Worm (Caenorhabditis elegans): ENCODE results near the gene Y116F11A.1.

DNA sequence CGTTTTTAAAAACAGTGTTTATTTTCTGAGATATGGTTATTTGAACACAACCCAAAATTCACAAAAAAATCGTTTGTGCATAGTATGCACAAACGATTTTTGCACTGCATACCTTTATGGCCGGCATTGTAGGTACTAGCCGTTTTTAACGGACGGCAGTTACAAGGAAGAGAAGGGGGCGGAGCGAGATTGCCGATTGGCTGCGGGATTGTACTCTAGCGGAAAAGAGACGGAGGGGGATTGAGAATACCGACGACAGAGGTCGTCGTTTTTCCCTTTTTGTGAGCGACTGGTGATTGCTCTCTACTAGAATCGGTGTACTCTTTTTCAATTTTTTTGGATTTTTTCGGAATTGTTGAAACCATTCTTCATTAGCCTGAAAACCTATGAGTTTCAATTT, 37.3 kb downstream of the Y116F11A.1 start:
- no peak for TF ChIP-seq him-1 (tag; optimal IDR thresholded peaks at IDR 0.05)
- TF ChIP-seq W03F9.2 (tag; optimal IDR thresholded peaks at IDR 0.05): no peak
- no peak for TF ChIP-seq dao-5 (tag; optimal IDR thresholded peaks at IDR 0.05)
